Worm (Caenorhabditis elegans) whole organism, L2 larva: ENCODE data around the gene F15H10.5.

Source experiments
- C34F6.9 ChIP-seq: fragments of 150-350 bp; optimal IDR thresholded peaks from 2 replicates; lab custom pipeline; 2014; ENCODE audit warnings: missing biosample characterization, missing genetic modification characterization
- R02D3.7 ChIP-seq: fragments of 150-350 bp; optimal IDR thresholded peaks from 2 replicates; lab custom pipeline; 2014; ENCODE audit warnings: missing biosample characterization, missing genetic modification characterization
- Y55F3AM.14 ChIP-seq: fragments of 200-800 bp; sonication (Bioruptor generic); optimal IDR thresholded peaks from 2 replicates; lab custom pipeline; 2018; ENCODE audit warnings: mild to moderate bottlenecking, missing genetic modification characterization, missing compliant biosample characterization
- ama-1 ChIP-seq: fragments of 150-350 bp; optimal IDR thresholded peaks from 2 replicates; lab custom pipeline; 2018; ENCODE audit warnings: inconsistent platforms
- blmp-1 ChIP-seq: sonication (generic microtip); optimal IDR thresholded peaks from 2 replicates; lab custom pipeline; 2017; ENCODE audit warnings: missing genetic modification characterization, mild to moderate bottlenecking, missing compliant biosample characterization, antibody characterized with exemption, moderate library complexity; ENCODE audit not compliant: insufficient read depth
- ceh-16 ChIP-seq: fragments of 150-350 bp; optimal IDR thresholded peaks from 2 replicates; lab custom pipeline; 2014; ENCODE audit warnings: missing biosample characterization, missing genetic modification characterization
- ceh-82 ChIP-seq: fragments of 150-350 bp; optimal IDR thresholded peaks from 2 replicates; lab custom pipeline; 2014; ENCODE audit warnings: missing biosample characterization, missing genetic modification characterization
- crh-2 ChIP-seq: sonication (generic microtip); optimal IDR thresholded peaks from 2 replicates; lab custom pipeline; 2017; ENCODE audit warnings: missing biosample characterization, missing genetic modification characterization
- dmd-4 ChIP-seq: sonication (generic microtip); optimal IDR thresholded peaks from 2 replicates; lab custom pipeline; 2017; ENCODE audit warnings: missing biosample characterization, missing genetic modification characterization
- egl-27 ChIP-seq: sonication (generic microtip); optimal IDR thresholded peaks from 3 replicates; lab custom pipeline; 2017; ENCODE audit warnings: missing biosample characterization, missing genetic modification reagents, missing genetic modification characterization
- elt-1 ChIP-seq: fragments of 150-350 bp; optimal IDR thresholded peaks from 2 replicates; lab custom pipeline; 2014; ENCODE audit warnings: missing biosample characterization, missing genetic modification characterization
- fos-1 ChIP-seq: fragments of 150-350 bp; optimal IDR thresholded peaks from 2 replicates; lab custom pipeline; 2014; ENCODE audit warnings: missing biosample characterization, missing genetic modification characterization
- gmeb-1 ChIP-seq: fragments of 150-350 bp; optimal IDR thresholded peaks from 2 replicates; lab custom pipeline; 2014; ENCODE audit warnings: missing biosample characterization, missing genetic modification characterization
- lin-11 ChIP-seq: fragments of 150-350 bp; sonication (generic microtip); optimal IDR thresholded peaks from 2 replicates; lab custom pipeline; 2014; ENCODE audit warnings: missing biosample characterization, missing genetic modification characterization, inconsistent platforms, mixed read lengths
- lin-13 ChIP-seq: fragments of 150-350 bp; optimal IDR thresholded peaks from 2 replicates; lab custom pipeline; 2014; ENCODE audit warnings: missing biosample characterization, missing genetic modification reagents, missing genetic modification characterization
- lin-39 ChIP-seq: fragments of 150-350 bp; optimal IDR thresholded peaks from 2 replicates; lab custom pipeline; 2014; ENCODE audit warnings: missing biosample characterization, missing genetic modification reagents, missing genetic modification characterization
- mbf-1 ChIP-seq: sonication (generic microtip); optimal IDR thresholded peaks from 2 replicates; lab custom pipeline; 2017; ENCODE audit warnings: missing biosample characterization, missing genetic modification characterization
- mdl-1 ChIP-seq, 2 experiments: fragments of 150-350 bp in 1 of 2; sonication (generic microtip) in 1 of 2; optimal IDR thresholded peaks; 2 replicates each; lab custom pipeline; 2017; ENCODE audit warnings: missing biosample characterization in 2 of 2, missing genetic modification characterization in 2 of 2
- nhr-10 ChIP-seq: sonication (generic microtip); optimal IDR thresholded peaks from 2 replicates; lab custom pipeline; 2017; ENCODE audit warnings: missing biosample characterization, missing genetic modification characterization
- nhr-11 ChIP-seq: fragments of 150-350 bp; optimal IDR thresholded peaks from 2 replicates; lab custom pipeline; 2014; ENCODE audit warnings: missing biosample characterization, missing genetic modification characterization
- nhr-12 ChIP-seq: fragments of 150-350 bp; optimal IDR thresholded peaks from 2 replicates; lab custom pipeline; 2014; ENCODE audit warnings: missing biosample characterization, missing genetic modification characterization
- nhr-129 ChIP-seq: fragments of 150-350 bp; optimal IDR thresholded peaks from 2 replicates; lab custom pipeline; 2014; ENCODE audit warnings: missing biosample characterization, missing genetic modification characterization
- nhr-23 ChIP-seq: fragments of 150-350 bp; optimal IDR thresholded peaks from 2 replicates; lab custom pipeline; 2014; ENCODE audit warnings: missing biosample characterization, missing genetic modification reagents, missing genetic modification characterization
- nhr-77 ChIP-seq: fragments of 150-350 bp; optimal IDR thresholded peaks from 2 replicates; lab custom pipeline; 2014; ENCODE audit warnings: missing biosample characterization, missing genetic modification characterization
- peb-1 ChIP-seq: fragments of 150-350 bp; optimal IDR thresholded peaks from 2 replicates; lab custom pipeline; 2014; ENCODE audit warnings: missing biosample characterization, missing genetic modification characterization
- skn-1 ChIP-seq: sonication (generic microtip); optimal IDR thresholded peaks from 2 replicates; lab custom pipeline; 2017; ENCODE audit warnings: missing biosample characterization, missing genetic modification characterization
- sma-9 ChIP-seq, 2 experiments: fragments of 150-350 bp in 1 of 2; sonication (generic microtip) in 1 of 2; optimal IDR thresholded peaks; 2 replicates each; lab custom pipeline; 2014 to 2016; ENCODE audit warnings: missing genetic modification characterization in 2 of 2, mild to moderate bottlenecking in 1 of 2, missing biosample characterization in 1 of 2, missing compliant biosample characterization in 1 of 2, missing genetic modification reagents in 1 of 2, moderate library complexity in 1 of 2
- snpc-4 ChIP-seq: fragments of 150-350 bp; optimal IDR thresholded peaks from 2 replicates; lab custom pipeline; 2014; ENCODE audit warnings: missing biosample characterization, missing genetic modification characterization
- zag-1 ChIP-seq: fragments of 150-350 bp; optimal IDR thresholded peaks from 2 replicates; lab custom pipeline; 2014; ENCODE audit warnings: missing biosample characterization, missing genetic modification characterization
- ztf-1 ChIP-seq: fragments of 200-800 bp; sonication (Bioruptor generic); conservative IDR thresholded peaks from 2 replicates; pipeline ENCODE4 v1.3.6; 2022; ENCODE audit warnings: missing genetic modification characterization, missing compliant biosample characterization
- ztf-11 ChIP-seq: sonication (generic microtip); optimal IDR thresholded peaks from 2 replicates; lab custom pipeline; 2017; ENCODE audit warnings: missing biosample characterization, missing genetic modification characterization
- ztf-4 ChIP-seq: fragments of 150-350 bp; optimal IDR thresholded peaks from 2 replicates; lab custom pipeline; 2014; ENCODE audit warnings: missing biosample characterization, missing genetic modification characterization

F15H10.5 gene

DNA sequence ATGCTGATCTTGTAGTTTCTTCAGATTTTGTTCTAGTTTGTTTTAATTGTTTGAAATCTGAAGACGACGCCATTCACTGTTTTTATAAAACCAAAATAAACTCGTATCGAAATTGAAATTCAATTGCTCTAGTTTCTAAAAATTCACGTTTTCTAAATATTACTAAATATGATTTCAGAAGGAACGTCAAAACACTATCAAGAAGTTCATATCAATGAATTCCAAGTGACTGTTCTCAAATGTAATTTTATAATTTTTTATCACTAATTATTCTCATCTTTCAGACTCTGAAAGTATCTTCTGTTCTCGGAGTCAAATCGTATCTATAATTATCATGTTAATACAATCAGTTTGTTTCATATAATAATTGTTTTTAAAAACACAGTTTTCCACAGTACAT is 21.9 kb upstream of the F15H10.5 start, which contains the start of gene snf-10:
Gene snf-10 (minus strand): TSS at position 101 of the 400 bp plus-strand sequence.
- TF ChIP-seq nhr-77 (tag; lab: Kevin White, UChicago) (no peak), C34F6.9 (no peak), nhr-11 (no peak), ztf-4 (no peak)

DNA sequence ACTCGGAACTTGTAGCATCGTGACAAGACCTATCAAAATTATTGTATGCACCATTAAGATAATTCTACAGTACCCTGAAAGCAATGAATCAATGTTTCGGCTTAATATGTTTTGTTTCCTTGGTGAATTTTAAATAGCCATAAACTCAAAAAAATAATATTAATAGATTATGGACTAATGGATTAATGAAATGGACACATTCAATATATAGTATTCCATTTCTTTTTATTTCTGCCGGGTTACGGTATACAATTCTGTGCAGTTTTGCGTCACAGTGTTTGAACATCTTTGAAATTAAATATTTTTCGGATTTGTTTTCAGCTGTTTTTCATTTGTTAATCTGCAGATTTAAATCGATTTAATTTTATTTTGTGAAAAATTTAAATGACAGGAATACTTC is 17.8 kb upstream of the F15H10.5 start, which contains the start of gene set-22:
Gene set-22 (plus strand): TSS at position 301 of the 400 bp plus-strand sequence.
- TF ChIP-seq nhr-77 (tag; lab: Kevin White, UChicago) (no peak), nhr-12 (no peak), lin-13 (GFP tag; lab: Kevin White, UChicago) (no peak), egl-27 (tag; lab: Kevin White, UChicago) (no peak), dmd-4 (tag; lab: Kevin White, UChicago) (no peak), ama-1 (lab: Kevin White, UChicago) (no peak), nhr-11 (no peak), gmeb-1 (tag; lab: Kevin White, UChicago) (no peak), lin-39 (no peak), R02D3.7 (tag; lab: Kevin White, UChicago) (no peak), ceh-16 (tag; lab: Kevin White, UChicago) (no peak), lin-11 (tag; lab: Kevin White, UChicago) (no peak), ztf-11 (tag; lab: Kevin White, UChicago) (no peak), blmp-1 (tag; lab: Kevin White, UChicago) (no peak)

DNA sequence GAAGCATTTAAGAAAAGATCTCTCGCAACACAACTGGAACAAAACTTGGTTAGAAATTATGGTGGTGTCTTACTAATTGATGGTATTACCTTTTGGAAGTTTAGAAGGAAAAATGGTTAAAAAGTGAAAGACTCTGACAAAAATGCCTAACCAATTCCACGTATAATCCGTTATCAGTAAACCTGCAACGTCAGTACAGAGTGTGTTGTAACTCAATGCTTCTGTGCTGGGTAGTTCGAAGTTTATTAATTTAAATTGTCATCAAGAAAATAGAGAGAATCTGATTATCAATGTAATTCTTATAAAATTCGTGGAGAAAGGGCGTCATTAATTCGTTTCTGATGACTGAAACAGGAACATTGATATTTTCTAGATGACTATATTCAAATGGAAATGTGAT is 16.3 kb upstream of the F15H10.5 start:
- TF ChIP-seq sma-9 (GFP tag; optimal IDR thresholded peaks at IDR 0.05; lab: Kevin White, UChicago) = peak; percentile 18
- no peak for TF ChIP-seq sma-9 (tag; optimal IDR thresholded peaks at IDR 0.05; lab: Kevin White, UChicago)
- peak; percentile 42 for TF ChIP-seq crh-2
- TF ChIP-seq fos-1 (tag; lab: Kevin White, UChicago) = peak; percentile 70
- no peak for TF ChIP-seq mbf-1 (tag; lab: Kevin White, UChicago)

DNA sequence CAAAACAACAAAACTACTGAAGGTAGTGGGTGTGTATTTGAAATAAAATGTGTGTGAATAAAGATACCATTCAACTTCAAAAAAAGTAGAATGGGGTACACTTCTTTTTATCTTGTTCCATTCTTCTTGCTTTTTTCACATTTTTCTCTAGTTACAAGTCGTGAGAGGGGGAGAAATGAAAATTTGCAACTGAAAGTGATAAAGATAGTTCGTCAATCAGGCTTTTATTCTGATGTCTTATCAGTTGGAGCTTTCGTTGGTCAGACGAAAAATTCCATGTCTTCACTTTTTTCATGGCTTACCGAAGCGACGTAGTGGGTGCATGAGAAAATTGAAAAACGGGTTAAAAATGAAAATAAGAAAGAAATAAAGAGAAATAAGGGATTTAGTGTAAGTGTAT is 14.9 kb upstream of the F15H10.5 start, which contains the start of gene Y32F6A.4:
Gene Y32F6A.4 (minus strand): TSS at position 347 of the 400 bp plus-strand sequence.
- TF ChIP-seq fos-1 (tag; lab: Kevin White, UChicago) (peak; percentile 51), dmd-4 (tag; lab: Kevin White, UChicago) (no peak), nhr-129 (tag; lab: Kevin White, UChicago) (no peak), lin-13 (GFP tag; lab: Kevin White, UChicago) (no peak), zag-1 (tag; lab: Kevin White, UChicago) (no peak), C34F6.9 (no peak), ztf-11 (tag; lab: Kevin White, UChicago) (no peak), peb-1 (tag; lab: Kevin White, UChicago) (no peak), crh-2 (peak; percentile 2), nhr-10 (tag; lab: Kevin White, UChicago) (no peak), gmeb-1 (tag; lab: Kevin White, UChicago) (peak; percentile 8)

DNA sequence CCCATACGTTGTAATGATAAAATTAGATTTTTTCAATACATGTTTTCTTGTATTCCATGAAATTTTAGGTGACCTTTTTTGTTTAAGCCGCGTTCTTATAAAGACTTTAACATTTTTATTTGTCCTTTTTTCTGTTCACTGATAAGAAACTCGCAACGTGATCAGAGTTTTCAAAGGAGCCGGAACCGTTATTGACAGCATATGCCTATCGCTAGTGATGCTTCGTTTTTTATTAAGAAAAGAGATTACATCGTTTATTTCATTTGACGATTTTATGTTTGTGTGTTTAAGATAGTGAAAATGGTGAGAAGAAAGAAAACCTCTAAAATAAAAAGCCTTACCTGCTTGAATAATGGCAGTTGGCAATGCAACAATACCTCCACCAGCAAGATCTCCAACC is 13.7 kb upstream of the F15H10.5 start:
- TF ChIP-seq ztf-1 (GFP tag; lab: Robert Waterston, UW) = no peak
- TF ChIP-seq R02D3.7 (tag; lab: Kevin White, UChicago) = no peak
- peak; percentile 25 for TF ChIP-seq gmeb-1 (tag; lab: Kevin White, UChicago)
- TF ChIP-seq crh-2 = peak; percentile 24
- TF ChIP-seq sma-9 (GFP tag; optimal IDR thresholded peaks at IDR 0.05; lab: Kevin White, UChicago) = peak; percentile 9
- TF ChIP-seq sma-9 (tag; optimal IDR thresholded peaks at IDR 0.05; lab: Kevin White, UChicago) = no peak
- no peak for TF ChIP-seq snpc-4 (tag; lab: Kevin White, UChicago)
- TF ChIP-seq skn-1 (tag; lab: Kevin White, UChicago) = peak; percentile 20
- TF ChIP-seq fos-1 (tag; lab: Kevin White, UChicago) = peak; percentile 90
- no peak for TF ChIP-seq ceh-82 (tag; lab: Kevin White, UChicago)
- no peak for TF ChIP-seq ama-1 (lab: Kevin White, UChicago)

DNA sequence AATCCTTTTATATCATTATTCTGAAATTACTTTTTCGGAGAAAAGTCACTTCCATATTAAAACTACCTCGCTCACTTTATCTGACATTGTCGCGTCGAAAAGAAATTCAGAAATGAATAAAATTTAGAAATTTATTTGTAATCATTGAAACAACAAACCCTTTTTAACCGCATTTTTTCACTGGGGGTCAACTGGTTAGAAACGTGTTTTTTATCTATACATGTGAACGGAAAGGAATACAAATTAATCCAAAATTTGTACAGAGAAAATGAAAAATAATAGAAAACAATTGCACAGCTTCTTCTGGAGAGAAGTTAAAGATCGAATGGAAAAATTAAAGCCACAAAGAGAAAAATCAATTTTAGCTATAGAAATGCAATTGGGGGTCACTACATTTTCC is 9.7 kb upstream of the F15H10.5 start, which contains the start of gene tag-314:
Gene tag-314 (minus strand): TSS at position 101 of the 400 bp plus-strand sequence.
- TF ChIP-seq Y55F3AM.14 (GFP tag; lab: Kevin White, UChicago) (no peak), ceh-82 (tag; lab: Kevin White, UChicago) (no peak), mdl-1 (tag; optimal IDR thresholded peaks at IDR 0.05; lab: Kevin White, UChicago) (no peak), R02D3.7 (tag; lab: Kevin White, UChicago) (no peak), nhr-10 (tag; lab: Kevin White, UChicago) (no peak), blmp-1 (tag; lab: Kevin White, UChicago) (no peak), nhr-23 (tag; lab: Kevin White, UChicago) (no peak), elt-1 (no peak), nhr-129 (tag; lab: Kevin White, UChicago) (no peak)
